Fruit fly (Drosophila melanogaster) whole organism, embryonic: ENCODE data around the gene Syn1.

Source experiments
- BEAF-32 ChIP-seq: fragments of 200-800 bp; sonication (Bioruptor generic); optimal IDR thresholded peaks from 3 replicates; lab custom pipeline; 2017; ENCODE audit warnings: missing biosample characterization, missing genetic modification characterization, mild to moderate bottlenecking, moderate library complexity, missing genetic modification reagents
- CG10321 ChIP-seq: fragments of 200-800 bp; sonication (Bioruptor generic); IDR thresholded peaks from 2 replicates; pipeline ENCODE4 v1.3.6; 2022; ENCODE audit warnings: missing biosample characterization, missing genetic modification characterization
- CG10431 ChIP-seq: fragments of 200-800 bp; sonication (Bioruptor generic); optimal IDR thresholded peaks from 3 replicates; lab custom pipeline; 2018; ENCODE audit warnings: missing biosample characterization, mild to moderate bottlenecking, missing genetic modification characterization
- CG10462 ChIP-seq: fragments of 200-800 bp; sonication (Bioruptor generic); optimal IDR thresholded peaks from 2 replicates; lab custom pipeline; 2016; ENCODE audit warnings: missing biosample characterization, missing genetic modification characterization
- CG12659 ChIP-seq: fragments of 200-800 bp; sonication (Bioruptor generic); optimal IDR thresholded peaks from 3 replicates; lab custom pipeline; 2017; ENCODE audit warnings: mild to moderate bottlenecking, missing biosample characterization, missing genetic modification reagents, missing genetic modification characterization
- CG13296 ChIP-seq: fragments of 200-800 bp; sonication (Bioruptor generic); optimal IDR thresholded peaks from 3 replicates; lab custom pipeline; 2018; ENCODE audit warnings: missing biosample characterization, mild to moderate bottlenecking, missing genetic modification characterization
- CG13424 ChIP-seq: fragments of 200-800 bp; sonication (Bioruptor generic); optimal IDR thresholded peaks from 2 replicates; lab custom pipeline; 2019; ENCODE audit warnings: missing biosample characterization, mild to moderate bottlenecking, missing genetic modification characterization, moderate library complexity
- CG14050 ChIP-seq: fragments of 200-800 bp; sonication (Bioruptor generic); IDR thresholded peaks from 3 replicates; pipeline ENCODE4 v1.3.6; 2022; ENCODE audit warnings: missing biosample characterization, missing genetic modification characterization
- CG16815 ChIP-seq: fragments of 200-800 bp; sonication (Bioruptor generic); optimal IDR thresholded peaks from 3 replicates; lab custom pipeline; 2017; ENCODE audit warnings: missing biosample characterization, mild to moderate bottlenecking, missing genetic modification characterization
- CG31441 ChIP-seq: fragments of 200-800 bp; sonication (Bioruptor generic); IDR thresholded peaks from 2 replicates; pipeline ENCODE4 v1.3.6; 2022; ENCODE audit warnings: missing biosample characterization, missing genetic modification characterization
- CG3407 ChIP-seq: fragments of 200-800 bp; sonication (Bioruptor generic); optimal IDR thresholded peaks from 2 replicates; lab custom pipeline; 2018; ENCODE audit warnings: missing biosample characterization, mild to moderate bottlenecking, missing genetic modification characterization
- CG3847 ChIP-seq: fragments of 200-800 bp; sonication (Bioruptor generic); IDR thresholded peaks from 2 replicates; pipeline ENCODE4 v1.3.6; 2022; ENCODE audit warnings: missing biosample characterization, missing genetic modification characterization
- CG4424 ChIP-seq: fragments of 200-800 bp; sonication (Bioruptor generic); optimal IDR thresholded peaks from 3 replicates; lab custom pipeline; 2016; ENCODE audit warnings: missing biosample characterization, missing genetic modification characterization
- CG5180 ChIP-seq: fragments of 200-800 bp; sonication (Bioruptor generic); optimal IDR thresholded peaks from 3 replicates; lab custom pipeline; 2017; ENCODE audit warnings: missing biosample characterization, missing genetic modification characterization, mild to moderate bottlenecking, moderate library complexity, missing genetic modification reagents
- CG5953 ChIP-seq: fragments of 200-800 bp; sonication (Bioruptor generic); IDR thresholded peaks from 2 replicates; pipeline ENCODE4 v1.3.6; 2022; ENCODE audit warnings: missing biosample characterization, missing genetic modification characterization
- CG6175 ChIP-seq: fragments of 200-800 bp; sonication (Bioruptor generic); IDR thresholded peaks from 3 replicates; pipeline ENCODE4 v1.3.6; 2022; ENCODE audit warnings: missing biosample characterization, missing genetic modification characterization
- CG7963 ChIP-seq: fragments of 200-800 bp; sonication (Bioruptor generic); IDR thresholded peaks from 3 replicates; pipeline ENCODE4 v1.3.6; 2022; ENCODE audit warnings: missing biosample characterization, missing genetic modification characterization; ENCODE audit not compliant: partially characterized antibody
- CG8089 ChIP-seq: fragments of 200-800 bp; sonication (Bioruptor generic); optimal IDR thresholded peaks from 3 replicates; lab custom pipeline; 2016; ENCODE audit warnings: missing biosample characterization, missing genetic modification characterization
- CG9437 ChIP-seq: fragments of 200-800 bp; sonication (Bioruptor generic); optimal IDR thresholded peaks from 2 replicates; lab custom pipeline; 2018; ENCODE audit warnings: missing biosample characterization, mild to moderate bottlenecking, missing genetic modification characterization
- Elba2 ChIP-seq: fragments of 200-800 bp; sonication (Bioruptor generic); optimal IDR thresholded peaks from 3 replicates; lab custom pipeline; 2016; ENCODE audit warnings: missing biosample characterization, missing genetic modification characterization
- Ets65A ChIP-seq: fragments of 200-800 bp; sonication (Bioruptor generic); peaks from one replicate; lab custom pipeline; 2016; ENCODE audit warnings: missing biosample characterization, missing genetic modification characterization
- GATAe ChIP-seq: fragments of 200-800 bp; sonication (Bioruptor generic); conservative IDR thresholded peaks from 2 replicates; pipeline ENCODE4 v1.3.6; 2022; ENCODE audit warnings: missing biosample characterization, missing genetic modification characterization
- Gsc ChIP-seq: fragments of 200-800 bp; sonication (Bioruptor generic); IDR thresholded peaks from 2 replicates; pipeline ENCODE4 v1.3.6; 2022; ENCODE audit warnings: missing biosample characterization, missing genetic modification characterization
- H2.0 ChIP-seq: fragments of 200-800 bp; sonication (Bioruptor generic); IDR thresholded peaks from 2 replicates; pipeline ENCODE4 v1.3.6; 2022; ENCODE audit warnings: missing biosample characterization, missing genetic modification characterization
- Jarid2 ChIP-seq: fragments of 200-800 bp; sonication (Bioruptor generic); optimal IDR thresholded peaks from 3 replicates; lab custom pipeline; 2017; ENCODE audit warnings: mild to moderate bottlenecking, missing biosample characterization, missing genetic modification reagents, missing genetic modification characterization
- Mad ChIP-seq: fragments of 200-800 bp; sonication (Bioruptor generic); optimal IDR thresholded peaks from 2 replicates; lab custom pipeline; 2016; ENCODE audit warnings: missing biosample characterization, missing genetic modification characterization
- Med ChIP-seq: fragments of 200-800 bp; sonication (Bioruptor generic); peaks from one replicate; lab custom pipeline; 2016; ENCODE audit warnings: missing biosample characterization, missing genetic modification characterization, mild to moderate bottlenecking, inconsistent platforms, moderate library complexity
- Optix ChIP-seq: fragments of 200-800 bp; sonication (Bioruptor generic); IDR thresholded peaks from 3 replicates; pipeline ENCODE4 v1.3.6; 2022; ENCODE audit warnings: missing biosample characterization, missing genetic modification characterization
- Sin3A ChIP-seq: fragments of >200 bp; optimal IDR thresholded peaks from 2 replicates; lab custom pipeline; 2018
- Xbp1 ChIP-seq: fragments of 200-800 bp; sonication (Bioruptor generic); optimal IDR thresholded peaks from 3 replicates; lab custom pipeline; 2016; ENCODE audit warnings: missing biosample characterization, mild to moderate bottlenecking, missing genetic modification characterization
- amos ChIP-seq: fragments of 200-800 bp; sonication (Bioruptor generic); IDR thresholded peaks from 2 replicates; pipeline ENCODE4 v1.3.6; 2022; ENCODE audit warnings: missing biosample characterization, missing genetic modification characterization; ENCODE audit not compliant: partially characterized antibody
- ase ChIP-seq: fragments of 200-800 bp; sonication (Bioruptor generic); IDR thresholded peaks from 3 replicates; pipeline ENCODE4 v1.3.6; 2022; ENCODE audit warnings: missing biosample characterization, missing genetic modification characterization
- bab2 ChIP-seq: fragments of 200-800 bp; sonication (Bioruptor generic); optimal IDR thresholded peaks from 2 replicates; lab custom pipeline; 2016; ENCODE audit warnings: missing biosample characterization, missing genetic modification characterization
- chinmo ChIP-seq: fragments of 200-800 bp; sonication (Bioruptor generic); IDR thresholded peaks from 4 replicates; pipeline ENCODE4 v1.3.6; 2022; ENCODE audit warnings: missing biosample characterization, missing genetic modification characterization; ENCODE audit not compliant: partially characterized antibody
- eve ChIP-seq, 2 experiments: fragments of >200 bp; optimal IDR thresholded peaks; 2 replicates each; lab custom pipeline; 2017; ENCODE audit warnings: missing biosample characterization in 2 of 2, missing genetic modification characterization in 2 of 2
- exex ChIP-seq: fragments of 200-800 bp; sonication (Bioruptor generic); optimal IDR thresholded peaks from 4 replicates; lab custom pipeline; 2018; ENCODE audit warnings: missing biosample characterization, mild to moderate bottlenecking, missing genetic modification characterization, moderate library complexity
- eyg ChIP-seq: fragments of 200-800 bp; sonication (Bioruptor generic); optimal IDR thresholded peaks from 3 replicates; lab custom pipeline; 2016; ENCODE audit warnings: missing biosample characterization, missing genetic modification characterization
- gcm ChIP-seq: fragments of 200-800 bp; sonication (Bioruptor generic); optimal IDR thresholded peaks from 2 replicates; lab custom pipeline; 2019; ENCODE audit warnings: missing biosample characterization, mild to moderate bottlenecking, missing genetic modification characterization, moderate library complexity
- gcm2 ChIP-seq: fragments of 200-800 bp; sonication (Bioruptor generic); optimal IDR thresholded peaks from 2 replicates; lab custom pipeline; 2016; ENCODE audit warnings: missing biosample characterization, missing genetic modification characterization
- lola ChIP-seq, 3 experiments: fragments of >200 bp in 2 of 3; fragments of 200-800 bp in 1 of 3; sonication (Bioruptor generic) in 1 of 3; optimal IDR thresholded peaks; 2 replicates each; lab custom pipeline; 2017 to 2019; ENCODE audit warnings: missing biosample characterization in 3 of 3, missing genetic modification characterization in 3 of 3, mild to moderate bottlenecking in 1 of 3, moderate library complexity in 1 of 3
- pzg ChIP-seq: fragments of 200-800 bp; sonication (Bioruptor generic); optimal IDR thresholded peaks from 3 replicates; lab custom pipeline; 2018; ENCODE audit warnings: missing biosample characterization, mild to moderate bottlenecking, missing genetic modification characterization, moderate library complexity
- row ChIP-seq: fragments of 200-800 bp; sonication (Bioruptor generic); IDR thresholded peaks from 3 replicates; pipeline ENCODE4 v1.3.6; 2022; ENCODE audit warnings: missing biosample characterization, missing genetic modification characterization
- salm ChIP-seq: fragments of 200-800 bp; sonication (Bioruptor generic); optimal IDR thresholded peaks from 2 replicates; lab custom pipeline; 2018; ENCODE audit warnings: missing biosample characterization, mild to moderate bottlenecking, missing genetic modification characterization
- sc ChIP-seq, 3 experiments: fragments of >200 bp in 2 of 3; fragments of 200-800 bp in 1 of 3; sonication (Bioruptor generic) in 1 of 3; optimal IDR thresholded peaks; 2 replicates in 2 of 3; 3 replicates in 1 of 3; lab custom pipeline; 2017; ENCODE audit warnings: mild to moderate bottlenecking in 1 of 3, missing biosample characterization in 1 of 3, missing genetic modification characterization in 1 of 3, missing genetic modification reagents in 1 of 3
- schlank ChIP-seq: fragments of 200-800 bp; sonication (Bioruptor generic); optimal IDR thresholded peaks from 2 replicates; lab custom pipeline; 2018; ENCODE audit warnings: missing biosample characterization, mild to moderate bottlenecking, missing genetic modification characterization
- sens ChIP-seq: fragments of 200-800 bp; sonication (Bioruptor generic); peaks from one replicate; lab custom pipeline; 2016; ENCODE audit warnings: missing biosample characterization, missing genetic modification characterization
- slp2 ChIP-seq: fragments of 200-800 bp; sonication (Bioruptor generic); optimal IDR thresholded peaks from 2 replicates; lab custom pipeline; 2016; ENCODE audit warnings: missing biosample characterization, missing genetic modification characterization
- so ChIP-seq: fragments of 200-800 bp; sonication (Bioruptor generic); IDR thresholded peaks from 3 replicates; pipeline ENCODE4 v1.3.6; 2022; ENCODE audit warnings: missing biosample characterization, missing genetic modification characterization
- sob ChIP-seq: fragments of 200-800 bp; sonication (Bioruptor generic); IDR thresholded peaks from 2 replicates; pipeline ENCODE4 v1.3.6; 2022; ENCODE audit warnings: missing biosample characterization, missing genetic modification characterization
- sr ChIP-seq: fragments of 200-800 bp; sonication (Bioruptor generic); IDR thresholded peaks from 3 replicates; pipeline ENCODE4 v1.3.6; 2022; ENCODE audit warnings: missing biosample characterization, missing genetic modification characterization

Syn1 gene

DNA sequence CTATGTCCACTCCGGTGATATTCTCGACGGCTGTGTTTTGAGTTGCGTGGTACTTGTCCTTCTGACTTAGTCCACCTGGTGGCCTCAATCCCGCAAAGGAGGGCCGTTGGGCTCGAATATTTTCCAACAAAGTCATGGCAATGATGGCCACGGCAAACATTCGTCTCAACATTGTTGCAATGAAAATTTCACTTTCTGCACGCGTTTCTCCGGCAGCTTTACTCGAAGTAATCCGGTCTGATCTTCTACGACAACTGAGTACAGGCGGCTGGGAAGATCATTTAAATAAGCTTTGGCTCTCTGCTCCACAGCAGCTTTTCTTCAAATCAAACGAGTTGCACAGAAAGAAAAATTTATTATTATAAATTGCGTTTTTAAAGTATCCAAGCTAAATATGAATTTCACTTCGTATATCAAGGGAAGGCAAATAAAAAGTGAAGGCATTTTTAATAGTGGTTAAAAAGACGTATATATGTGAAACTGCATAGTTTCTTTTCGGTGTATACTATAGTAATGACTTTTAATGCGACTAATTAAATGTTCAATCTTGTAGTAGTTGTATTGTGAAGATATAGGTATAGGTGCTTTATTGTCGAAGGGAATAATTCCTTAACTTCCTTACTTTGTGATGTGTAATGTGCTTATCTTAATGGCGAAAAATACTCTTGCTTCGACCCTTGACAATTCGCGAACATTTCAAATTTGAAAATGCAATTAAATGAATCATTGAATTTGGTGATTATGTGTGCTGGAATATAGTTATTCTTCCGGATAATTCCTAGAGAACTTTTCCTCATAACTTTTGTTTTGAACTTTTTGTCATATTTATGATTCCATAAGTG, 31.9 kb downstream of the Syn1 start, which contains the start of gene CG14567 (continued):
- TF ChIP-seq Elba2 (GFP tag; lab: Kevin White, UChicago) (no peak), BEAF-32 (GFP tag; lab: Kevin White, UChicago) (no peak), gcm2 (GFP tag; lab: Kevin White, UChicago) (no peak), pzg (GFP tag; lab: Kevin White, UChicago) (no peak), sens (GFP tag; lab: Kevin White, UChicago) (peak; percentile 75), Med (GFP tag; lab: Kevin White, UChicago) (peak; percentile 47), eyg (GFP tag; lab: Kevin White, UChicago) (no peak), CG8089 (no peak), CG3407 (GFP tag; lab: Kevin White, UChicago) (no peak), Gsc (GFP tag; lab: Robert Waterston, UW) (no peak), CG10321 (GFP tag; lab: Robert Waterston, UW) (no peak), CG9437 (no peak), slp2 (no peak), CG10462 (GFP tag; lab: Kevin White, UChicago) (no peak), Optix (GFP tag; lab: Robert Waterston, UW) (no peak), Ets65A (GFP tag; lab: Kevin White, UChicago) (no peak), CG16815 (GFP tag; lab: Kevin White, UChicago) (no peak), CG4424 (peak; percentile 21), CG6175 (GFP tag; lab: Robert Waterston, UW) (no peak), CG13296 (GFP tag; lab: Kevin White, UChicago) (no peak), lola (GFP tag; optimal IDR thresholded peaks at IDR 0.05; lab: Kevin White, UChicago) (no peak), CG10431 (GFP tag; lab: Kevin White, UChicago) (no peak), gcm (GFP tag; lab: Kevin White, UChicago) (no peak), sc (optimal IDR thresholded peaks at IDR 0.05; lab: Kevin White, UChicago) (no peak), sc (GFP tag; optimal IDR thresholded peaks at IDR 0.05; lab: Kevin White, UChicago) (no peak), exex (no peak), CG3847 (GFP tag; lab: Robert Waterston, UW) (no peak), sob (no peak), CG5953 (GFP tag; lab: Robert Waterston, UW) (no peak), Mad (no peak), Jarid2 (GFP tag; lab: Kevin White, UChicago) (no peak), bab2 (GFP tag; lab: Kevin White, UChicago) (no peak), H2.0 (GFP tag; lab: Robert Waterston, UW) (peak; percentile 38; the same call in 1 of the 2 replicates), Xbp1 (GFP tag; lab: Kevin White, UChicago) (peak; percentile 45), CG13424 (no peak), amos (GFP tag; lab: Robert Waterston, UW) (no peak), ase (GFP tag; lab: Robert Waterston, UW) (peak; percentile 12; the same call in 1 of the 3 replicates), CG5180 (no peak), chinmo (GFP tag; lab: Robert Waterston, UW) (no peak), sr (GFP tag; lab: Robert Waterston, UW) (no peak), salm (tag; lab: Kevin White, UChicago) (no peak), so (GFP tag; lab: Robert Waterston, UW) (no peak), Sin3A (lab: Kevin White, UChicago) (no peak), schlank (tag; lab: Kevin White, UChicago) (no peak), CG14050 (GFP tag; lab: Robert Waterston, UW) (no peak), CG7963 (GFP tag; lab: Robert Waterston, UW) (no peak), CG31441 (GFP tag; lab: Robert Waterston, UW) (peak; percentile 37; the same call in 1 of the 2 replicates), CG12659 (no peak), row (peak; percentile 46; the same call in 2 of the 3 replicates), GATAe (no peak), eve (GFP tag; optimal IDR thresholded peaks at IDR 0.05; lab: Kevin White, UChicago) (no peak)
